Fruit fly (Drosophila melanogaster) whole organism: ENCODE measurements around the gene Spn75F.

Source experiments
- CG8478 ChIP-seq: fragments of >200 bp; optimal IDR thresholded peaks from 2 replicates; lab custom pipeline; 2018; ENCODE audit warnings: inconsistent platforms
- usp ChIP-seq: fragments of >200 bp; optimal IDR thresholded peaks from 2 replicates; lab custom pipeline; 2017; ENCODE audit warnings: missing biosample characterization, missing genetic modification characterization, mixed read lengths

- TF ChIP-seq usp (GFP tag; lab: Kevin White, UChicago) (no peak), CG8478 (no peak)
Measured at dm6 chr3L:19150987-19151386, 21.5 kb upstream of the Spn75F start.
